Worm (Caenorhabditis elegans) whole organism, L1 larva: ENCODE measurements around the gene soc-1.

Experiments
- aly-2 ChIP-seq: fragments of 150-350 bp; optimal IDR thresholded peaks from 2 replicates; lab custom pipeline; 2014; ENCODE audit warnings: missing biosample characterization, missing genetic modification characterization
- ama-1 ChIP-seq: fragments of 150-350 bp; optimal IDR thresholded peaks from 2 replicates; lab custom pipeline; 2014
- ceh-63 ChIP-seq: fragments of 200-800 bp; sonication (Bioruptor generic); optimal IDR thresholded peaks from 2 replicates; lab custom pipeline; 2018; ENCODE audit warnings: mild to moderate bottlenecking, missing genetic modification characterization, missing compliant biosample characterization
- elt-2 ChIP-seq: sonication (generic microtip); optimal IDR thresholded peaks from 2 replicates; lab custom pipeline; 2016; ENCODE audit warnings: missing genetic modification characterization, mild to moderate bottlenecking, inconsistent platforms, missing compliant biosample characterization, missing genetic modification reagents
- elt-3 ChIP-seq, 6 experiments: fragments of 150-350 bp in 1 of 6; sonication (generic microtip); optimal IDR thresholded peaks; 2 replicates each; lab custom pipeline; 2017 to 2018; ENCODE audit warnings: missing biosample characterization in 6 of 6, missing genetic modification characterization in 6 of 6, inconsistent platforms in 1 of 6
- lin-15B ChIP-seq: fragments of 150-350 bp; sonication (generic microtip); optimal IDR thresholded peaks from 3 replicates; lab custom pipeline; 2014; ENCODE audit warnings: missing biosample characterization, missing genetic modification characterization
- nhr-11 ChIP-seq: fragments of 150-350 bp; optimal IDR thresholded peaks from 2 replicates; lab custom pipeline; 2014; ENCODE audit warnings: missing biosample characterization, missing genetic modification characterization
- nhr-237 ChIP-seq: fragments of 150-350 bp; optimal IDR thresholded peaks from 2 replicates; lab custom pipeline; 2014; ENCODE audit warnings: missing biosample characterization, missing genetic modification characterization
- nhr-76 ChIP-seq: sonication (generic microtip); optimal IDR thresholded peaks from 2 replicates; lab custom pipeline; 2017; ENCODE audit warnings: missing biosample characterization, missing genetic modification characterization
- nhr-77 ChIP-seq: fragments of 150-350 bp; optimal IDR thresholded peaks from 2 replicates; lab custom pipeline; 2014; ENCODE audit warnings: missing biosample characterization, missing genetic modification characterization
- pag-3 ChIP-seq: sonication (generic microtip); optimal IDR thresholded peaks from 2 replicates; lab custom pipeline; 2017; ENCODE audit warnings: missing genetic modification characterization, mild to moderate bottlenecking, missing compliant biosample characterization, antibody characterized with exemption, borderline replicate concordance; ENCODE audit not compliant: insufficient read depth
- rnt-1 ChIP-seq: sonication (generic microtip); optimal IDR thresholded peaks from 2 replicates; lab custom pipeline; 2016; ENCODE audit warnings: mild to moderate bottlenecking, missing genetic modification characterization, moderate library complexity, missing compliant biosample characterization
- ztf-11 ChIP-seq, 2 experiments: sonication (generic microtip); optimal IDR thresholded peaks; 2 replicates each; lab custom pipeline; 2016 to 2017; ENCODE audit warnings: missing genetic modification characterization in 2 of 2, missing biosample characterization in 1 of 2, missing compliant biosample characterization in 1 of 2

ce11 chrV:4606828-4607227 is 35.9 kb upstream of the soc-1 start, which contains the start of gene txt-6:
- TF ChIP-seq nhr-77 (tag; lab: Kevin White, UChicago) (no peak), lin-15B (tag; lab: Kevin White, UChicago) (no peak), pag-3 (tag; lab: Kevin White, UChicago) (no peak), ztf-11 (tag; optimal IDR thresholded peaks at IDR 0.05; lab: Kevin White, UChicago) (no peak), nhr-11 (no peak), ceh-63 (GFP tag; lab: Kevin White, UChicago) (no peak), nhr-76 (tag; lab: Kevin White, UChicago) (no peak), elt-2 (no peak), rnt-1 (tag; lab: Kevin White, UChicago) (no peak), nhr-237 (tag; lab: Kevin White, UChicago) (no peak), elt-3 (tag; optimal IDR thresholded peaks at IDR 0.05; lab: Kevin White, UChicago) (no peak), aly-2 (tag; lab: Kevin White, UChicago) (no peak), ama-1 (lab: Kevin White, UChicago) (no peak)
